Fruit fly (Drosophila melanogaster): ENCODE data around the gene Ostgamma.

The Ostgamma gene

dm6 chr2L:8311091-8311490, 3.1 kb upstream of the Ostgamma start, which contains the start of the genes CG7810 and CG7806 (continued):
- peak; percentile 88 for TF ChIP-seq Gug (GFP tag; IDR thresholded peaks at IDR 0.05)
- no peak for TF ChIP-seq CG6808 (GFP tag; optimal IDR thresholded peaks at IDR 0.05)
- TF ChIP-seq CG3032 (tag; optimal IDR thresholded peaks at IDR 0.05) = peak; percentile 82
- no peak for TF ChIP-seq pdm3 (GFP tag; optimal IDR thresholded peaks at IDR 0.05)
- no peak for TF ChIP-seq CG7368 (GFP tag; optimal IDR thresholded peaks at IDR 0.05)
- no peak for TF ChIP-seq CG11902 (GFP tag; optimal IDR thresholded peaks at IDR 0.05)
- no peak for TF ChIP-seq Smox (GFP tag; optimal IDR thresholded peaks at IDR 0.05)
- peak; percentile 92 for TF ChIP-seq lz (GFP tag; optimal IDR thresholded peaks at IDR 0.05)
- TF ChIP-seq Met (GFP tag; optimal IDR thresholded peaks at IDR 0.05) = no peak
- TF ChIP-seq CG6792 (GFP tag; optimal IDR thresholded peaks at IDR 0.05) = peak; percentile 90
- peak; percentile 84 for TF ChIP-seq cyc (GFP tag; optimal IDR thresholded peaks at IDR 0.05)
- TF ChIP-seq CG8632 (GFP tag; optimal IDR thresholded peaks at IDR 0.05) = peak; percentile 89
- TF ChIP-seq CG16779 (tag; optimal IDR thresholded peaks at IDR 0.05) = no peak
- TF ChIP-seq CG6276 (GFP tag; optimal IDR thresholded peaks at IDR 0.05) = no peak
- TF ChIP-seq Hr38 (GFP tag; optimal IDR thresholded peaks at IDR 0.05) = peak; percentile 37
- TF ChIP-seq spab (GFP tag; optimal IDR thresholded peaks at IDR 0.05) = no peak
- TF ChIP-seq Sox102F (GFP tag; optimal IDR thresholded peaks at IDR 0.05) = no peak
- TF ChIP-seq vri (GFP tag; optimal IDR thresholded peaks at IDR 0.05) = no peak
- peak; percentile 79 for TF ChIP-seq CG1621 (tag; optimal IDR thresholded peaks at IDR 0.05)
- peak; percentile 92 for TF ChIP-seq CG10631 (GFP tag; optimal IDR thresholded peaks at IDR 0.05)

- TF ChIP-seq Blimp-1 (GFP tag; optimal IDR thresholded peaks at IDR 0.05) = peak; percentile 14
- TF ChIP-seq Smox (GFP tag; optimal IDR thresholded peaks at IDR 0.05) = no peak
Observed at dm6 chr2L:8305409-8305808, 2.6 kb downstream of the Ostgamma start, which contains the start of gene CG7840. TSS of gene CG7840 (plus strand) at chr2L:8305586.

- TF ChIP-seq Smox (GFP tag; optimal IDR thresholded peaks at IDR 0.05) (no peak), CG15336 (GFP tag; IDR thresholded peaks at IDR 0.05) (no peak), pdm3 (GFP tag; optimal IDR thresholded peaks at IDR 0.05) (no peak), CG31627 (GFP tag; optimal IDR thresholded peaks at IDR 0.05) (no peak), fkh (GFP tag; optimal IDR thresholded peaks at IDR 0.05) (no peak), eg (GFP tag; IDR thresholded peaks at IDR 0.05) (no peak), vri (GFP tag; optimal IDR thresholded peaks at IDR 0.05) (no peak), Hr39 (GFP tag; optimal IDR thresholded peaks at IDR 0.05) (no peak), CG6854 (GFP tag; optimal IDR thresholded peaks at IDR 0.05) (no peak), CG6163 (GFP tag; IDR thresholded peaks at IDR 0.05) (no peak), acj6 (GFP tag; optimal IDR thresholded peaks at IDR 0.05) (no peak), Eip75B (GFP tag; optimal IDR thresholded peaks at IDR 0.05) (no peak), ss (GFP tag; optimal IDR thresholded peaks at IDR 0.05) (no peak), Eip78C (GFP tag) (no peak), CG7368 (GFP tag; optimal IDR thresholded peaks at IDR 0.05) (no peak), salr (GFP tag; optimal IDR thresholded peaks at IDR 0.05) (no peak), CG6792 (GFP tag; optimal IDR thresholded peaks at IDR 0.05) (no peak), CG34406 (GFP tag; optimal IDR thresholded peaks at IDR 0.05) (no peak), CG3032 (tag; optimal IDR thresholded peaks at IDR 0.05) (no peak)
Observed at dm6 chr2L:8304635-8305034, 3.4 kb downstream of the Ostgamma start.

dm6 chr2L:8302766-8303479, 5.1 kb downstream of the Ostgamma start, which contains the start of the genes wol and Scgalpha:
TSS of gene wol (minus strand) at chr2L:8302985.
TSS of gene Scgalpha (plus strand) at chr2L:8303429.
- TF ChIP-seq Ets96B (tag; optimal IDR thresholded peaks at IDR 0.05) (no peak), esn (GFP tag; optimal IDR thresholded peaks at IDR 0.05) (peak; percentile 0)

Data from whole organism, prepupa.